Fruit fly (Drosophila melanogaster) whole organism, embryonic: Measurements from ENCODE around the gene SamDC.

Experiments used
- Aef1 ChIP-seq: fragments of 200-800 bp; sonication (Bioruptor generic); IDR thresholded peaks from 3 replicates; pipeline ENCODE4 v1.3.6; 2022; ENCODE audit warnings: missing biosample characterization, missing genetic modification characterization
- CG10147 ChIP-seq: fragments of 200-800 bp; sonication (Bioruptor generic); optimal IDR thresholded peaks from 2 replicates; lab custom pipeline; 2019; ENCODE audit warnings: missing biosample characterization, mild to moderate bottlenecking, missing genetic modification characterization, moderate library complexity
- CG10274 ChIP-seq: fragments of 200-800 bp; sonication (Bioruptor generic); optimal IDR thresholded peaks from 3 replicates; lab custom pipeline; 2017; ENCODE audit warnings: missing biosample characterization, mild to moderate bottlenecking, missing genetic modification characterization
- CG10565 ChIP-seq: fragments of 200-800 bp; sonication (Bioruptor generic); optimal IDR thresholded peaks from 3 replicates; lab custom pipeline; 2016; ENCODE audit warnings: missing biosample characterization, mild to moderate bottlenecking, missing genetic modification characterization
- CG12299 ChIP-seq: fragments of 200-800 bp; sonication (Bioruptor generic); optimal IDR thresholded peaks from 2 replicates; lab custom pipeline; 2018; ENCODE audit warnings: missing biosample characterization, mild to moderate bottlenecking, missing genetic modification characterization
- CG15601 ChIP-seq: fragments of 200-800 bp; sonication (Bioruptor generic); optimal IDR thresholded peaks from 3 replicates; lab custom pipeline; 2019; ENCODE audit warnings: missing biosample characterization, mild to moderate bottlenecking, missing genetic modification characterization, moderate library complexity
- CG1647 ChIP-seq: fragments of 200-800 bp; sonication (Bioruptor generic); optimal IDR thresholded peaks from 3 replicates; lab custom pipeline; 2016; ENCODE audit warnings: missing biosample characterization, missing genetic modification characterization
- CG18262 ChIP-seq: fragments of 200-800 bp; optimal IDR thresholded peaks from 3 replicates; lab custom pipeline; 2019; ENCODE audit warnings: missing biosample characterization, mild to moderate bottlenecking, missing genetic modification characterization, moderate library complexity
- CG18764 ChIP-seq: fragments of 200-800 bp; sonication (Bioruptor generic); optimal IDR thresholded peaks from 3 replicates; lab custom pipeline; 2016; ENCODE audit warnings: missing biosample characterization, missing genetic modification characterization
- CG2202 ChIP-seq: fragments of 200-800 bp; sonication (Bioruptor generic); optimal IDR thresholded peaks from 2 replicates; lab custom pipeline; 2018; ENCODE audit warnings: missing biosample characterization, mild to moderate bottlenecking, missing genetic modification characterization
- CG2678 ChIP-seq: fragments of 200-800 bp; sonication (Bioruptor generic); optimal IDR thresholded peaks from 3 replicates; lab custom pipeline; 2019; ENCODE audit warnings: missing biosample characterization, mild to moderate bottlenecking, missing genetic modification characterization, moderate library complexity
- CG30020 ChIP-seq: fragments of 200-800 bp; optimal IDR thresholded peaks from 2 replicates; lab custom pipeline; 2019; ENCODE audit warnings: missing biosample characterization, mild to moderate bottlenecking, missing genetic modification characterization, moderate library complexity
- CG3726 ChIP-seq: fragments of 200-800 bp; sonication (Bioruptor generic); IDR thresholded peaks from 3 replicates; pipeline ENCODE4, ENCODE4 v1.3.6; 2022; ENCODE audit warnings: missing biosample characterization, missing genetic modification characterization
- CG3995 ChIP-seq: fragments of 200-800 bp; sonication (Bioruptor generic); optimal IDR thresholded peaks from 3 replicates; lab custom pipeline; 2016; ENCODE audit warnings: missing biosample characterization, missing genetic modification characterization
- CG4360 ChIP-seq: fragments of 200-800 bp; sonication (Bioruptor generic); IDR thresholded peaks from 2 replicates; pipeline ENCODE4 v1.3.6; 2022; ENCODE audit warnings: missing biosample characterization, missing genetic modification characterization
- CG4730 ChIP-seq: fragments of 200-800 bp; sonication (Bioruptor generic); IDR thresholded peaks from 2 replicates; pipeline ENCODE4 v1.3.6; 2022; ENCODE audit warnings: missing biosample characterization, missing genetic modification characterization
- CG8359 ChIP-seq: fragments of 200-800 bp; sonication (Bioruptor generic); optimal IDR thresholded peaks from 2 replicates; lab custom pipeline; 2017; ENCODE audit warnings: missing biosample characterization, mild to moderate bottlenecking, missing genetic modification characterization, borderline replicate concordance
- Deaf1 ChIP-seq: fragments of 200-800 bp; optimal IDR thresholded peaks from 3 replicates; lab custom pipeline; 2019; ENCODE audit warnings: missing biosample characterization, mild to moderate bottlenecking, missing genetic modification characterization, moderate library complexity
- Dip2 ChIP-seq: fragments of 200-800 bp; sonication (Bioruptor generic); IDR thresholded peaks from 2 replicates; pipeline ENCODE4 v1.3.6; 2022; ENCODE audit warnings: missing biosample characterization, missing genetic modification characterization
- Elba2 ChIP-seq: fragments of 200-800 bp; sonication (Bioruptor generic); optimal IDR thresholded peaks from 3 replicates; lab custom pipeline; 2016; ENCODE audit warnings: missing biosample characterization, missing genetic modification characterization
- Ets65A ChIP-seq: fragments of 200-800 bp; sonication (Bioruptor generic); peaks from one replicate; lab custom pipeline; 2016; ENCODE audit warnings: missing biosample characterization, missing genetic modification characterization
- H15 ChIP-seq: fragments of 200-800 bp; sonication (Bioruptor generic); IDR thresholded peaks from 3 replicates; pipeline ENCODE4 v1.3.6; 2022; ENCODE audit warnings: missing biosample characterization, missing genetic modification characterization
- HLHmδ ChIP-seq: fragments of 200-800 bp; sonication (Bioruptor generic); optimal IDR thresholded peaks from 2 replicates; lab custom pipeline; 2018; ENCODE audit warnings: missing biosample characterization, mild to moderate bottlenecking, missing genetic modification characterization, moderate library complexity
- HmgD ChIP-seq: fragments of 200-800 bp; sonication (Bioruptor generic); optimal IDR thresholded peaks from 3 replicates; lab custom pipeline; 2016; ENCODE audit warnings: missing biosample characterization, missing genetic modification characterization
- HmgZ ChIP-seq: fragments of 200-800 bp; sonication (Bioruptor generic); optimal IDR thresholded peaks from 2 replicates; lab custom pipeline; 2018; ENCODE audit warnings: missing biosample characterization, mild to moderate bottlenecking, missing genetic modification characterization
- Lim3 ChIP-seq: fragments of 200-800 bp; sonication (Bioruptor generic); IDR thresholded peaks from 2 replicates; pipeline ENCODE4 v1.3.6; 2022; ENCODE audit warnings: missing biosample characterization, missing genetic modification characterization
- NK7.1 ChIP-seq: fragments of 200-800 bp; sonication (Bioruptor generic); optimal IDR thresholded peaks from 3 replicates; lab custom pipeline; 2016; ENCODE audit warnings: missing biosample characterization, missing genetic modification characterization
- Ravus ChIP-seq: fragments of 200-800 bp; sonication (Bioruptor generic); IDR thresholded peaks from 2 replicates; pipeline ENCODE4 v1.3.6; 2022; ENCODE audit warnings: missing biosample characterization, missing genetic modification characterization
- Rfx ChIP-seq: fragments of 200-800 bp; sonication (Bioruptor generic); IDR thresholded peaks from 2 replicates; pipeline ENCODE4 v1.3.6; 2022; ENCODE audit warnings: missing biosample characterization, missing genetic modification characterization
- Scr ChIP-seq: fragments of 200-800 bp; sonication (Bioruptor generic); IDR thresholded peaks from 2 replicates; pipeline ENCODE4 v1.3.6; 2022; ENCODE audit warnings: missing biosample characterization, missing genetic modification characterization; ENCODE audit not compliant: partially characterized antibody
- Sox102F ChIP-seq: fragments of 200-800 bp; sonication (Bioruptor generic); optimal IDR thresholded peaks from 2 replicates; lab custom pipeline; 2018; ENCODE audit warnings: missing biosample characterization, mild to moderate bottlenecking, missing genetic modification characterization, moderate library complexity
- Stat92E ChIP-seq, 3 experiments: fragments of >200 bp in 2 of 3; fragments of 200-800 bp in 1 of 3; sonication (Bioruptor generic) in 1 of 3; optimal IDR thresholded peaks; 2 replicates each; lab custom pipeline; 2017 to 2019; ENCODE audit warnings: missing biosample characterization in 3 of 3, missing genetic modification characterization in 3 of 3, mild to moderate bottlenecking in 1 of 3, moderate library complexity in 1 of 3
- Tbp ChIP-seq: fragments of >200 bp; optimal IDR thresholded peaks from 2 replicates; lab custom pipeline; 2018; ENCODE audit warnings: missing biosample characterization, missing genetic modification characterization
- ab ChIP-seq: fragments of 200-800 bp; sonication (Bioruptor generic); optimal IDR thresholded peaks from 2 replicates; lab custom pipeline; 2016; ENCODE audit warnings: missing biosample characterization, missing genetic modification characterization
- bab2 ChIP-seq: fragments of 200-800 bp; sonication (Bioruptor generic); optimal IDR thresholded peaks from 2 replicates; lab custom pipeline; 2016; ENCODE audit warnings: missing biosample characterization, missing genetic modification characterization
- bigmax ChIP-seq: fragments of 200-800 bp; sonication (Bioruptor generic); optimal IDR thresholded peaks from 2 replicates; lab custom pipeline; 2018; ENCODE audit warnings: missing biosample characterization, mild to moderate bottlenecking, missing genetic modification characterization
- chif ChIP-seq, 2 experiments: fragments of 200-800 bp; sonication (Bioruptor generic); optimal IDR thresholded peaks; 3 replicates each; lab custom pipeline; 2016; ENCODE audit warnings: missing biosample characterization in 2 of 2, missing genetic modification characterization in 2 of 2
- chinmo ChIP-seq: fragments of 200-800 bp; sonication (Bioruptor generic); IDR thresholded peaks from 4 replicates; pipeline ENCODE4 v1.3.6; 2022; ENCODE audit warnings: missing biosample characterization, missing genetic modification characterization; ENCODE audit not compliant: partially characterized antibody
- ci ChIP-seq: fragments of 200-800 bp; sonication (Bioruptor generic); IDR thresholded peaks from 3 replicates; pipeline ENCODE4 v1.3.6; 2022; ENCODE audit warnings: missing biosample characterization, missing genetic modification characterization
- ems ChIP-seq: fragments of 200-800 bp; sonication (Bioruptor generic); optimal IDR thresholded peaks from 3 replicates; lab custom pipeline; 2016; ENCODE audit warnings: missing biosample characterization, missing genetic modification characterization
- esg ChIP-seq: fragments of 200-800 bp; sonication (Bioruptor generic); conservative IDR thresholded peaks from 2 replicates; pipeline ENCODE4 v1.3.6; 2022; ENCODE audit warnings: missing biosample characterization, missing genetic modification characterization
- lab ChIP-seq: fragments of 200-800 bp; sonication (Bioruptor generic); optimal IDR thresholded peaks from 3 replicates; lab custom pipeline; 2017; ENCODE audit warnings: missing biosample characterization, missing genetic modification characterization, mild to moderate bottlenecking, moderate library complexity, missing genetic modification reagents
- lilli ChIP-seq: fragments of 200-800 bp; sonication (Bioruptor generic); optimal IDR thresholded peaks from 3 replicates; lab custom pipeline; 2016; ENCODE audit warnings: missing biosample characterization, missing genetic modification characterization
- pan ChIP-seq, 4 experiments: fragments of >200 bp in 3 of 4; fragments of 200-800 bp in 1 of 4; sonication (Bioruptor generic) in 1 of 4; optimal IDR thresholded peaks in 3 of 4; IDR thresholded peaks in 1 of 4; 2 replicates each; pipeline versions ENCODE4 v1.3.6 to Lab custom; 2017 to 2022; ENCODE audit warnings: missing biosample characterization in 2 of 4, missing genetic modification characterization in 2 of 4, mixed read lengths in 1 of 4
- sd ChIP-seq: fragments of 200-800 bp; sonication (Bioruptor generic); optimal IDR thresholded peaks from 3 replicates; lab custom pipeline; 2018; ENCODE audit warnings: missing biosample characterization, mild to moderate bottlenecking, missing genetic modification characterization, moderate library complexity
- sens ChIP-seq: fragments of 200-800 bp; sonication (Bioruptor generic); peaks from one replicate; lab custom pipeline; 2016; ENCODE audit warnings: missing biosample characterization, missing genetic modification characterization
- stwl ChIP-seq: fragments of 200-800 bp; sonication (Bioruptor generic); optimal IDR thresholded peaks from 3 replicates; lab custom pipeline; 2018; ENCODE audit warnings: missing biosample characterization, mild to moderate bottlenecking, missing genetic modification characterization, moderate library complexity
- zen2 ChIP-seq: fragments of 200-800 bp; sonication (Bioruptor generic); IDR thresholded peaks from 3 replicates; pipeline ENCODE4 v1.3.6; 2022; ENCODE audit warnings: missing biosample characterization, missing genetic modification characterization; ENCODE audit not compliant: partially characterized antibody
- zfh2 ChIP-seq: fragments of 200-800 bp; sonication (Bioruptor generic); optimal IDR thresholded peaks from 2 replicates; lab custom pipeline; 2016; ENCODE audit warnings: missing biosample characterization, missing genetic modification characterization

SamDC gene

dm6 chr2L:10311822-10312221 lies 27.4 kb upstream of the SamDC start (continued):
- TF ChIP-seq ci (GFP tag; lab: Robert Waterston, UW) (no peak), chinmo (GFP tag; lab: Robert Waterston, UW) (0 out of 4 replicates have a peak, but pooled peaks have one; percentile 50), stwl (tag; lab: Kevin White, UChicago) (peak; percentile 63), CG10147 (GFP tag; lab: Kevin White, UChicago) (no peak), Tbp (GFP tag; lab: Kevin White, UChicago) (no peak), chif (GFP tag; optimal IDR thresholded peaks at IDR 0.05; lab: Kevin White, UChicago) (no peak), esg (GFP tag; lab: Robert Waterston, UW) (no peak), CG30020 (tag; lab: Kevin White, UChicago) (peak; percentile 97), CG8359 (GFP tag; lab: Kevin White, UChicago) (no peak), CG4360 (GFP tag; lab: Robert Waterston, UW) (no peak), bigmax (GFP tag; lab: Kevin White, UChicago) (peak; percentile 7), H15 (GFP tag; lab: Robert Waterston, UW) (no peak), lab (GFP tag; lab: Kevin White, UChicago) (no peak), Scr (GFP tag; lab: Robert Waterston, UW) (peak; percentile 33; the same call in 1 of the 2 replicates), HmgD (GFP tag; lab: Kevin White, UChicago) (no peak), sens (GFP tag; lab: Kevin White, UChicago) (peak; percentile 72), Deaf1 (no peak), zfh2 (no peak), ems (GFP tag; lab: Kevin White, UChicago) (no peak), Dip2 (GFP tag; lab: Robert Waterston, UW) (no peak), lilli (GFP tag; lab: Kevin White, UChicago) (no peak), Ravus (GFP tag; lab: Robert Waterston, UW) (no peak), CG3726 (GFP tag; lab: Robert Waterston, UW) (no peak), Lim3 (GFP tag; lab: Robert Waterston, UW) (no peak), Stat92E (GFP tag; optimal IDR thresholded peaks at IDR 0.05; lab: Kevin White, UChicago) (no peak), HLHmδ (GFP tag; lab: Kevin White, UChicago) (no peak), Elba2 (GFP tag; lab: Kevin White, UChicago) (peak; percentile 27), Rfx (GFP tag; lab: Robert Waterston, UW) (no peak), ab (GFP tag; lab: Kevin White, UChicago) (no peak), zen2 (no peak), Sox102F (GFP tag; lab: Kevin White, UChicago) (no peak), CG12299 (tag; lab: Kevin White, UChicago) (no peak), CG3995 (GFP tag; lab: Kevin White, UChicago) (peak; percentile 10), CG10274 (GFP tag; lab: Kevin White, UChicago) (no peak), pan (optimal IDR thresholded peaks at IDR 0.05; lab: Kevin White, UChicago) (no peak), pan (GFP tag; optimal IDR thresholded peaks at IDR 0.05 in 1 of 2, IDR thresholded peaks at IDR 0.05 in 1 of 2) (no peak), CG2678 (no peak)
- TF ChIP-seq, all 482 proteins: peak for 52

dm6 chr2L:10314327-10315210 lies 24.7 kb upstream of the SamDC start, which contains the start of the genes Usp14 and CG4972:
Gene Usp14, minus strand, starts transcription at chr2L:10314396.
Gene CG4972, plus strand, starts transcription at chr2L:10314792.
- TF ChIP-seq HmgD (GFP tag; lab: Kevin White, UChicago), result no peak
- no peak for TF ChIP-seq bab2 (GFP tag; lab: Kevin White, UChicago)
- TF ChIP-seq CG4730 (GFP tag; lab: Robert Waterston, UW), result no peak
- no peak for TF ChIP-seq sd (tag; lab: Kevin White, UChicago)
- no peak for TF ChIP-seq NK7.1 (GFP tag; lab: Kevin White, UChicago)
- TF ChIP-seq HmgZ (tag; lab: Kevin White, UChicago), result no peak
- TF ChIP-seq Aef1 (GFP tag; lab: Robert Waterston, UW), result no peak
- peak; percentile 48 for TF ChIP-seq CG18262 (tag; lab: Kevin White, UChicago)
- TF ChIP-seq CG10565 (GFP tag; lab: Kevin White, UChicago), result no peak
- no peak for TF ChIP-seq CG1647 (GFP tag; lab: Kevin White, UChicago)
- no peak for TF ChIP-seq CG18764 (GFP tag; lab: Kevin White, UChicago)
- TF ChIP-seq Scr (GFP tag; lab: Robert Waterston, UW), result peak; percentile 54; the same call in 1 of the 2 replicates
- peak; percentile 11 for TF ChIP-seq CG15601 (tag; lab: Kevin White, UChicago)
- TF ChIP-seq CG2202, result no peak
- TF ChIP-seq Ets65A (GFP tag; lab: Kevin White, UChicago), result peak; percentile 25
